Worm (Caenorhabditis elegans): ENCODE data around the gene srw-1.

srw-1 gene

DNA sequence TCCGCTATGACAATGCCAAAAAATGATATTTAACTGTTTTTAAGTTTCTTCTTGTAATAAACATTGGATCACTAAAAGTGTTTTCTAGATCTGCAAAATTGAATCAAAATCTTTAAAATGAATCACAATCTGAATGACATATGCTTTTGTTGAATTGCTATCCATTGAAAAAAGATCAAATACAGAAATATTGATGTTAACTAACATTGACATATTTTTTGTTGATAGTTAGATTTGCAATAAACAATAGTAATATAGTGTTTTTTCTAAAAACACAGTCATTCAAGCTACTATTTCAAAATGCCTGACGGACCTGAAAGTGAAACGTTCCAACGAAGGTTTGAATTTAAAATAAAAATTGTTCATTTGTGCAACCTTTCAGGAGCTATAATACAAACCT is 47.4 kb upstream of the srw-1 start, which contains the start of gene T09F5.2:
Gene T09F5.2 (plus strand): TSS at position 301 of the 400 bp plus-strand sequence.
- TF ChIP-seq ztf-7 (tag; optimal IDR thresholded peaks at IDR 0.05) (no peak), nhr-111 (GFP tag; optimal IDR thresholded peaks at IDR 0.05) (no peak), ama-1 (optimal IDR thresholded peaks at IDR 0.05) (no peak), unc-130 (GFP tag; optimal IDR thresholded peaks at IDR 0.05) (no peak), duxl-1 (tag; optimal IDR thresholded peaks at IDR 0.05; ENCODE audit: poor library complexity) (no peak), sdz-12 (GFP tag; optimal IDR thresholded peaks at IDR 0.05) (no peak), nhr-6 (tag; optimal IDR thresholded peaks at IDR 0.05) (no peak)

DNA sequence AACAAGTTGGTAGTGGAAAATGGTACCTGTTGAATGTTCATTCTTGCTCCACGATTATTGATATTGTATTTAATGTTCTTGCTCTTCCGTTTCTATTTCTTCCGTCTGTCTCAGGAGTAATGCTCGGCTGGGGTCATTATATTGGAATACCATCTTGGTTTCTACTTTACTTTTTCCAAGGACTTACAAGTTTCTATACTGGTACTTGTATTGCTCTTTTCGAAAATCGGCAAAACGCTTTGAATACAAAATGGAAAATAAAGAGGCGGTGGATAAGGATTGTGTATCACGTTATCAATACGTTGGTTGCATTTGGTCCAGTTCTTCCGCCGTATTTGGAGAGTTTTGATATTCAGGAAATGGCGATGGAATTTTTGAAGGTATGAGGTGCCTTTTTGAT is 46.0 kb upstream of the srw-1 start:
- TF ChIP-seq aha-1 (tag), result peak; percentile 49
- TF ChIP-seq lin-29 (GFP tag; IDR thresholded peaks at IDR 0.05), result no peak
- TF ChIP-seq unc-62 (GFP tag; optimal IDR thresholded peaks at IDR 0.05 in 1 of 2), result peak in 1 of 2 experiments; percentile 56
- no peak for TF ChIP-seq unc-62 (tag; optimal IDR thresholded peaks at IDR 0.05)

DNA sequence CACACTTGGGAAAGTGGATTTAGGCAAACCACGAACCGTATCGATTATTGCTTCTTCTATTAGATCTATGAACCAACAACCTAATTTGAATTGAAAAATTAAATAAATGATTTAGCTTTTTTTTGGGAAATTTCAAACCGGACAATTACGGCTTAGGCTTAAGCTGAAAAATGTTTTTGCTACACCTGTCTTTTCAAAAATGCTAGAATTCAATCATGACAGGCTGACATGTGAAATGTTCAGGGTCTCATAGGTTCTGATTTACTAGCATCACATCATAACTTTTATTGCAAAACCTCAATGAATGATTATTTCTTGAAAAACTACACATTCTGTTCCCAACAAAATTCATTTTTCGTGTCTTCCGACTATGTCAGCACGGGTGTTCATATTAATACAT is 44.8 kb upstream of the srw-1 start, which contains the start of gene srh-55:
Gene srh-55 (plus strand): TSS at position 301 of the 400 bp plus-strand sequence.
- TF ChIP-seq spr-1 (tag; optimal IDR thresholded peaks at IDR 0.05) (no peak), ceh-28 (tag; optimal IDR thresholded peaks at IDR 0.05) (no peak), snpc-1.2 (GFP tag; IDR thresholded peaks at IDR 0.05) (no peak), hif-1 (tag; optimal IDR thresholded peaks at IDR 0.05) (no peak), pqm-1 (tag; optimal IDR thresholded peaks at IDR 0.05) (no peak), Y105C5A.15 (GFP tag; IDR thresholded peaks at IDR 0.05) (no peak), unc-62 (GFP tag; optimal IDR thresholded peaks at IDR 0.05 in 1 of 2) (peak in 1 of 2 experiments; percentile 77), unc-62 (tag; optimal IDR thresholded peaks at IDR 0.05) (no peak), aly-2 (tag; optimal IDR thresholded peaks at IDR 0.05) (no peak)

DNA sequence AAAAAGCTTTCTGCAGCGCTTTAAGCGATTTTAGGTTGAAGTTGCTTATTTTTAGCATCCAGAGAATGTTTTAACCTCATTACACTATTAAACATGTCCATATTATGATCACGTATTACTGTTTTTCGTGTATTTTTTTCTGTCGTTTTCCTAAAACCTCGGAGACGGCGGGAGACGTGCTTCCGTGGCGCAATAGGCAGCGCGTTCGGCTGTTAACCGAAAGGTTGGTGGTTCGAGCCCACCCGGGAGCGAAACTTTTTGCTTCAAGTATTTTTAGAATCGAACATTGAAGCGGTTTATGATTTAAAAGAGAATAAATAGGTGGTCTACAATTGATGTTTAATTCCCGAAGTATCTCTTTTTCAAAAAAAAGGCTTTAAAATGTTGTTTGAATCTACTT is 41.6 kb upstream of the srw-1 start:
- TF ChIP-seq mxl-2 (GFP tag; conservative IDR thresholded peaks at IDR 0.05) (no peak), lim-7 (GFP tag; IDR thresholded peaks at IDR 0.05) (0 out of 2 replicates have a peak, but pooled peaks have one; percentile 68), ama-1 (optimal IDR thresholded peaks at IDR 0.05) (no peak), D1046.2 (GFP tag; IDR thresholded peaks at IDR 0.05) (peak; percentile 51; the same call in 1 of the 2 replicates), aly-2 (tag; optimal IDR thresholded peaks at IDR 0.05) (no peak), spr-3 (GFP tag; optimal IDR thresholded peaks at IDR 0.05) (no peak), nhr-25 (tag; optimal IDR thresholded peaks at IDR 0.05; ENCODE audit: borderline replicate concordance, insufficient read depth) (no peak), F44E2.7 (GFP tag; IDR thresholded peaks at IDR 0.05) (no peak), unc-130 (GFP tag; optimal IDR thresholded peaks at IDR 0.05) (peak; percentile 9), F26F4.8 (GFP tag; conservative IDR thresholded peaks at IDR 0.05) (peak; percentile 76; the same call in 1 of the 2 replicates)

DNA sequence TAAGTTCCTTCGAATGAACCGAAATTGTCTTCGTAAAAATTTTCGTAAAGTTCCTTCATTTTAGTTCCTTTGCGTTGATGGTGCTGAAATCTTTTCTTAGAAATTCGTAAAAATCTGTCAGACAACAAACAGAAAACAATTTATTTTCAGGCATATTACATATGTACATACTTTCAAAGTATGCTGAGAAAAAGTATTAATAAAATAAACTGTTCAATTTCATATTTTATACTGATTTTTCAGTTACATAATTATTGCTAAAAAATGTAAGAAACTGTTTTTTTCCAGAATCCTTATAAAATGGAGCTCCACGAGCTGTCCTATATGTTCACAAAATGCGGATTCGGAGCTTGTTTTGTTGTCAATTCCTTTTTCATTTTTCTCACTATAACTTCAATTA is 39.4 kb upstream of the srw-1 start, which contains the start of gene str-45:
Gene str-45 (plus strand): TSS at position 301 of the 400 bp plus-strand sequence.
- TF ChIP-seq ZK546.5 (tag; optimal IDR thresholded peaks at IDR 0.05) (no peak), Y48G9A.11 (GFP tag; IDR thresholded peaks at IDR 0.05) (no peak), saeg-2 (GFP tag; IDR thresholded peaks at IDR 0.05) (no peak), zip-11 (GFP tag; IDR thresholded peaks at IDR 0.05) (no peak), F44E2.7 (GFP tag; IDR thresholded peaks at IDR 0.05) (no peak), lin-39 (tag; optimal IDR thresholded peaks at IDR 0.05) (no peak), spr-1 (tag; optimal IDR thresholded peaks at IDR 0.05) (no peak), spr-3 (GFP tag; optimal IDR thresholded peaks at IDR 0.05) (no peak)

DNA sequence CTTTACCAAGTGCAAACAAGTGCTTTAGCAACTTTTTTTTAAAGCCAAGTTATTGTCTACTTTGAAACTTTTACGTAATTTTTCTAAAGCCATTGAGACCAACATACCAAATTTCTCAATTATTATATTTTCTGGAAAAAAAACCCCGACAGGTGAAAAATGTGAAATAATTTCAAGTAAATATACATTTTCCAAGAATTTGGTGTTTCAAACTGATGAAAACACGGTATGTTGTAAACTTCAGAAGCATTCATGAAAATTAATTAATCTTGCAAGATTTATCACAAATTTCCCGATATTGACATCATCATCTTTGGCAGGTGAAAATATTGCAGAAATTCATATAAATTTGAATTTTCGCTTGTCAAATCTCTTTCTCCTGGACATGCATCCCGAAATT is 35.4 kb upstream of the srw-1 start, which contains the start of gene srz-11:
Gene srz-11 (plus strand): TSS at position 386 of the 400 bp plus-strand sequence.
- TF ChIP-seq daf-12 (tag; optimal IDR thresholded peaks at IDR 0.05) (no peak), ceh-82 (tag; optimal IDR thresholded peaks at IDR 0.05) (no peak), nhr-10 (tag; optimal IDR thresholded peaks at IDR 0.05) (no peak), nhr-42 (GFP tag; IDR thresholded peaks at IDR 0.05) (no peak), lin-39 (tag; optimal IDR thresholded peaks at IDR 0.05) (no peak), ZK337.2 (GFP tag; IDR thresholded peaks at IDR 0.05) (no peak), pqm-1 (tag; optimal IDR thresholded peaks at IDR 0.05) (no peak), zip-2 (tag; optimal IDR thresholded peaks at IDR 0.05) (no peak), ztf-11 (tag; optimal IDR thresholded peaks at IDR 0.05) (no peak), F44E2.7 (GFP tag; IDR thresholded peaks at IDR 0.05) (no peak), dmd-6 (GFP tag; IDR thresholded peaks at IDR 0.05) (no peak), F37D6.2 (tag; optimal IDR thresholded peaks at IDR 0.05) (no peak), F26F4.8 (GFP tag; conservative IDR thresholded peaks at IDR 0.05) (no peak), gei-8 (GFP tag; optimal IDR thresholded peaks at IDR 0.05) (no peak)

All from whole organism, L4 larva.